Fruit fly (Drosophila melanogaster) whole organism, embryonic: ENCODE data around the gene Nf-YC.
A peak's percentile ranks its signal among the peaks of the same experiment; 100 is the strongest.

Experiments
- ATbp ChIP-seq: fragments of 200-800 bp; sonication (Bioruptor generic); optimal IDR thresholded peaks from 2 replicates; lab custom pipeline; 2017; ENCODE audit warnings: missing biosample characterization, mild to moderate bottlenecking, missing genetic modification characterization, missing genetic modification reagents
- Ada2b ChIP-seq: fragments of 200-800 bp; sonication (Bioruptor generic); IDR thresholded peaks from 2 replicates; pipeline ENCODE4 v1.3.6; 2022; ENCODE audit warnings: missing biosample characterization, missing genetic modification characterization
- Awh ChIP-seq: fragments of 200-800 bp; sonication (Bioruptor generic); IDR thresholded peaks from 2 replicates; pipeline ENCODE4, ENCODE4 v1.3.6; 2022; ENCODE audit warnings: missing biosample characterization, missing genetic modification characterization
- CG10462 ChIP-seq: fragments of 200-800 bp; sonication (Bioruptor generic); optimal IDR thresholded peaks from 2 replicates; lab custom pipeline; 2016; ENCODE audit warnings: missing biosample characterization, missing genetic modification characterization
- CG13287 ChIP-seq: fragments of 200-800 bp; sonication (Bioruptor generic); IDR thresholded peaks from 2 replicates; pipeline ENCODE4 v1.3.6; 2022; ENCODE audit warnings: missing biosample characterization, missing genetic modification characterization; ENCODE audit not compliant: partially characterized antibody
- CG13775 ChIP-seq: fragments of 200-800 bp; sonication (Bioruptor generic); optimal IDR thresholded peaks from 3 replicates; lab custom pipeline; 2017; ENCODE audit warnings: missing biosample characterization, mild to moderate bottlenecking, missing genetic modification characterization
- CG14014 ChIP-seq: fragments of 200-800 bp; sonication (Bioruptor generic); IDR thresholded peaks from 2 replicates; pipeline ENCODE4 v1.3.6; 2022; ENCODE audit warnings: missing biosample characterization, missing genetic modification characterization
- CG16813 ChIP-seq: fragments of 200-800 bp; sonication (Bioruptor generic); IDR thresholded peaks from 3 replicates; pipeline ENCODE4 v1.3.6; 2022; ENCODE audit warnings: missing biosample characterization, missing genetic modification characterization; ENCODE audit not compliant: partially characterized antibody
- CG16815 ChIP-seq: fragments of 200-800 bp; sonication (Bioruptor generic); optimal IDR thresholded peaks from 3 replicates; lab custom pipeline; 2017; ENCODE audit warnings: missing biosample characterization, mild to moderate bottlenecking, missing genetic modification characterization
- CG17328 ChIP-seq: fragments of 200-800 bp; sonication (Bioruptor generic); IDR thresholded peaks from 2 replicates; pipeline ENCODE4 v1.3.6; 2022; ENCODE audit warnings: missing biosample characterization, missing genetic modification characterization
- CG2120 ChIP-seq: fragments of 200-800 bp; sonication (Bioruptor generic); optimal IDR thresholded peaks from 3 replicates; lab custom pipeline; 2016; ENCODE audit warnings: missing biosample characterization, missing genetic modification characterization
- CG2875 ChIP-seq: fragments of 200-800 bp; sonication (Bioruptor generic); optimal IDR thresholded peaks from 2 replicates; lab custom pipeline; 2017; ENCODE audit warnings: missing biosample characterization, mild to moderate bottlenecking, missing genetic modification characterization, missing genetic modification reagents
- CG31224 ChIP-seq: fragments of 200-800 bp; sonication (Bioruptor generic); IDR thresholded peaks from 2 replicates; pipeline ENCODE4 v1.3.6; 2022; ENCODE audit warnings: missing biosample characterization, missing genetic modification characterization
- CG31365 ChIP-seq: fragments of 200-800 bp; sonication (Bioruptor generic); optimal IDR thresholded peaks from 2 replicates; lab custom pipeline; 2018; ENCODE audit warnings: missing biosample characterization, mild to moderate bottlenecking, missing genetic modification characterization
- CG4404 ChIP-seq: fragments of 200-800 bp; sonication (Bioruptor generic); IDR thresholded peaks from 2 replicates; pipeline ENCODE4 v1.3.6; 2022; ENCODE audit warnings: missing biosample characterization, missing genetic modification characterization
- CG4707 ChIP-seq: fragments of 200-800 bp; sonication (Bioruptor generic); optimal IDR thresholded peaks from 2 replicates; lab custom pipeline; 2018; ENCODE audit warnings: missing biosample characterization, mild to moderate bottlenecking, missing genetic modification characterization, moderate library complexity
- CG8388 ChIP-seq: fragments of 200-800 bp; sonication (Bioruptor generic); optimal IDR thresholded peaks from 2 replicates; lab custom pipeline; 2019; ENCODE audit warnings: missing biosample characterization, mild to moderate bottlenecking, missing genetic modification characterization, moderate library complexity
- CG8765 ChIP-seq: fragments of 200-800 bp; sonication (Bioruptor generic); IDR thresholded peaks from 2 replicates; pipeline ENCODE4 v1.3.6; 2022; ENCODE audit warnings: missing biosample characterization, missing genetic modification characterization
- Dip2 ChIP-seq: fragments of 200-800 bp; sonication (Bioruptor generic); IDR thresholded peaks from 2 replicates; pipeline ENCODE4 v1.3.6; 2022; ENCODE audit warnings: missing biosample characterization, missing genetic modification characterization
- Fer3 ChIP-seq: fragments of 200-800 bp; sonication (Bioruptor generic); optimal IDR thresholded peaks from 2 replicates; lab custom pipeline; 2018; ENCODE audit warnings: missing biosample characterization, mild to moderate bottlenecking, missing genetic modification characterization, moderate library complexity
- H15 ChIP-seq: fragments of 200-800 bp; sonication (Bioruptor generic); IDR thresholded peaks from 3 replicates; pipeline ENCODE4 v1.3.6; 2022; ENCODE audit warnings: missing biosample characterization, missing genetic modification characterization
- Hr3 ChIP-seq: fragments of 200-800 bp; sonication (Bioruptor generic); optimal IDR thresholded peaks from 3 replicates; lab custom pipeline; 2016; ENCODE audit warnings: missing biosample characterization, missing genetic modification characterization
- Jarid2 ChIP-seq: fragments of 200-800 bp; sonication (Bioruptor generic); optimal IDR thresholded peaks from 3 replicates; lab custom pipeline; 2017; ENCODE audit warnings: mild to moderate bottlenecking, missing biosample characterization, missing genetic modification reagents, missing genetic modification characterization
- Lim3 ChIP-seq: fragments of 200-800 bp; sonication (Bioruptor generic); IDR thresholded peaks from 2 replicates; pipeline ENCODE4 v1.3.6; 2022; ENCODE audit warnings: missing biosample characterization, missing genetic modification characterization
- MTF-1 ChIP-seq: fragments of 200-800 bp; sonication (Bioruptor generic); optimal IDR thresholded peaks from 2 replicates; lab custom pipeline; 2018; ENCODE audit warnings: missing biosample characterization, mild to moderate bottlenecking, missing genetic modification characterization, borderline replicate concordance
- NFAT ChIP-seq: fragments of 200-800 bp; sonication (Bioruptor generic); IDR thresholded peaks from 2 replicates; pipeline ENCODE4 v1.3.6; 2022; ENCODE audit warnings: missing biosample characterization, missing genetic modification characterization
- Neu2 ChIP-seq: fragments of 200-800 bp; sonication (Bioruptor generic); optimal IDR thresholded peaks from 3 replicates; lab custom pipeline; 2016; ENCODE audit warnings: missing biosample characterization, missing genetic modification characterization, borderline replicate concordance
- Opbp ChIP-seq: fragments of 200-800 bp; sonication (Bioruptor generic); IDR thresholded peaks from 3 replicates; pipeline ENCODE4 v1.3.6; 2022; ENCODE audit warnings: missing biosample characterization, missing genetic modification characterization; ENCODE audit not compliant: partially characterized antibody
- al ChIP-seq: fragments of 200-800 bp; sonication (Bioruptor generic); IDR thresholded peaks from 2 replicates; pipeline ENCODE4 v1.3.6; 2022; ENCODE audit warnings: missing biosample characterization, missing genetic modification characterization
- bsh ChIP-seq, 2 experiments: fragments of 200-800 bp; sonication (Bioruptor generic); optimal IDR thresholded peaks; 2 replicates each; lab custom pipeline; 2017 to 2018; ENCODE audit warnings: mild to moderate bottlenecking in 2 of 2, missing biosample characterization in 2 of 2, missing genetic modification characterization in 2 of 2, moderate library complexity in 1 of 2
- chif ChIP-seq, 2 experiments: fragments of 200-800 bp; sonication (Bioruptor generic); optimal IDR thresholded peaks; 3 replicates each; lab custom pipeline; 2016; ENCODE audit warnings: missing biosample characterization in 2 of 2, missing genetic modification characterization in 2 of 2
- dm ChIP-seq: fragments of 200-800 bp; sonication (Bioruptor generic); optimal IDR thresholded peaks from 3 replicates; lab custom pipeline; 2016; ENCODE audit warnings: missing biosample characterization, missing genetic modification characterization
- dmrt99B ChIP-seq: fragments of 200-800 bp; sonication (Bioruptor generic); optimal IDR thresholded peaks from 2 replicates; lab custom pipeline; 2018; ENCODE audit warnings: missing biosample characterization, mild to moderate bottlenecking, missing genetic modification characterization, moderate library complexity
- en ChIP-seq: fragments of 200-800 bp; sonication (Bioruptor generic); optimal IDR thresholded peaks from 2 replicates; lab custom pipeline; 2016; ENCODE audit warnings: missing biosample characterization, missing genetic modification characterization
- gem ChIP-seq: fragments of 200-800 bp; sonication (Bioruptor generic); optimal IDR thresholded peaks from 2 replicates; lab custom pipeline; 2019; ENCODE audit warnings: missing biosample characterization, mild to moderate bottlenecking, missing genetic modification characterization, moderate library complexity
- ham ChIP-seq: fragments of 200-800 bp; sonication (Bioruptor generic); IDR thresholded peaks from 2 replicates; pipeline ENCODE4 v1.3.6; 2022; ENCODE audit warnings: missing biosample characterization, missing genetic modification characterization
- hbn ChIP-seq: fragments of 200-800 bp; sonication (Bioruptor generic); IDR thresholded peaks from 2 replicates; pipeline ENCODE4 v1.3.6; 2022; ENCODE audit warnings: missing biosample characterization, missing genetic modification characterization; ENCODE audit not compliant: partially characterized antibody
- insv ChIP-seq, 2 experiments: fragments of 200-800 bp; sonication (Bioruptor generic); optimal IDR thresholded peaks; 3 replicates each; lab custom pipeline; 2016 to 2018; ENCODE audit warnings: missing biosample characterization in 2 of 2, missing genetic modification characterization in 2 of 2
- kay ChIP-seq: fragments of 200-800 bp; sonication (Bioruptor generic); optimal IDR thresholded peaks from 2 replicates; lab custom pipeline; 2016; ENCODE audit warnings: missing biosample characterization, missing genetic modification characterization
- ken ChIP-seq: fragments of 200-800 bp; sonication (Bioruptor generic); IDR thresholded peaks from 3 replicates; pipeline ENCODE4 v1.3.6; 2022; ENCODE audit warnings: missing biosample characterization, missing genetic modification characterization
- lmd ChIP-seq: fragments of 200-800 bp; sonication (Bioruptor generic); IDR thresholded peaks from 2 replicates; pipeline ENCODE4 v1.3.6; 2022; ENCODE audit warnings: missing biosample characterization, missing genetic modification characterization
- luna ChIP-seq: fragments of 200-800 bp; sonication (Bioruptor generic); optimal IDR thresholded peaks from 2 replicates; lab custom pipeline; 2016; ENCODE audit warnings: missing biosample characterization, missing genetic modification characterization
- pb ChIP-seq: fragments of 200-800 bp; sonication (Bioruptor generic); optimal IDR thresholded peaks from 3 replicates; lab custom pipeline; 2016; ENCODE audit warnings: missing biosample characterization, missing genetic modification characterization
- pita ChIP-seq: fragments of 200-800 bp; sonication (Bioruptor generic); optimal IDR thresholded peaks from 2 replicates; lab custom pipeline; 2017; ENCODE audit warnings: missing biosample characterization, mild to moderate bottlenecking, missing genetic modification characterization
- rib ChIP-seq: fragments of 200-800 bp; sonication (Bioruptor generic); IDR thresholded peaks from 2 replicates; pipeline ENCODE4 v1.3.6; 2022; ENCODE audit warnings: missing biosample characterization, missing genetic modification characterization
- sens ChIP-seq: fragments of 200-800 bp; sonication (Bioruptor generic); peaks from one replicate; lab custom pipeline; 2016; ENCODE audit warnings: missing biosample characterization, missing genetic modification characterization
- so ChIP-seq: fragments of 200-800 bp; sonication (Bioruptor generic); IDR thresholded peaks from 3 replicates; pipeline ENCODE4 v1.3.6; 2022; ENCODE audit warnings: missing biosample characterization, missing genetic modification characterization
- tgo ChIP-seq: fragments of 200-800 bp; sonication (Bioruptor generic); IDR thresholded peaks from 3 replicates; pipeline ENCODE4 v1.3.6; 2022; ENCODE audit warnings: missing biosample characterization, missing genetic modification characterization
- unc-4 ChIP-seq: fragments of 200-800 bp; sonication (Bioruptor generic); IDR thresholded peaks from 2 replicates; pipeline ENCODE4 v1.3.6; 2022; ENCODE audit warnings: missing biosample characterization, missing genetic modification characterization; ENCODE audit not compliant: partially characterized antibody
- vfl ChIP-seq: fragments of 200-800 bp; sonication (Bioruptor generic); optimal IDR thresholded peaks from 2 replicates; lab custom pipeline; 2016; ENCODE audit warnings: missing biosample characterization, missing genetic modification characterization
- zf30C ChIP-seq: fragments of 200-800 bp; sonication (Bioruptor generic); optimal IDR thresholded peaks from 3 replicates; lab custom pipeline; 2018; ENCODE audit warnings: missing biosample characterization, mild to moderate bottlenecking, missing genetic modification characterization

Gene Nf-YC

DNA sequence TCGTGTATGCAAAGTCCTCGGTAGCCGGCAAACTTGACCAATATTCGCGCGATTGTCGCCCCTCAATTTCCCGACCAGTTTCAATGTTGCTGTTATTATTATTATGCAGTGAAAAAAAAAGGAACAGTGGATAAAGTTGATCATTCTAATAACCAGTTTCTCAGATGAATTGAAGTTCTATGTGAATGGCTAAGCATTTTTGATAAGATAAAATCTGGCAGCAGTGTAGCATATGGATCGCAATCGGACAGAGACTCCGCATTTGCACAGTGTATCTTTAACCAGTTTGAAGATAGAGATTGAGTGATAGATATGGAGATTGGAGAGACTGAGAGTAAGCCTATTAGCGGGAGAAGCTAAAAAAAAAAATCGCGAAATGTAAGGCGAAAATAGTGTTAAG lies 27.3 kb downstream of the Nf-YC start (continued):
- peak; percentile 20 for TF ChIP-seq CG2875 (GFP tag; lab: Kevin White, UChicago)
- TF ChIP-seq dmrt99B (tag; lab: Kevin White, UChicago), result peak; percentile 86
- TF ChIP-seq CG4707 (GFP tag; lab: Kevin White, UChicago), result peak; percentile 23
- no peak for TF ChIP-seq insv (GFP tag; optimal IDR thresholded peaks at IDR 0.05; lab: Kevin White, UChicago)
- no peak for TF ChIP-seq Neu2
- no peak for TF ChIP-seq ham (GFP tag; lab: Robert Waterston, UW)
- TF ChIP-seq CG10462 (GFP tag; lab: Kevin White, UChicago), result no peak
- peak; percentile 68; the same call in 1 of the 2 replicates for TF ChIP-seq CG31224
- TF ChIP-seq ATbp (GFP tag; lab: Kevin White, UChicago), result peak; percentile 62
- peak; percentile 52 for TF ChIP-seq CG31365
- TF ChIP-seq NFAT (GFP tag; lab: Robert Waterston, UW), result peak; percentile 88
- TF ChIP-seq pita (GFP tag; lab: Kevin White, UChicago), result no peak
- no peak for TF ChIP-seq CG16813 (GFP tag; lab: Robert Waterston, UW)
- peak; percentile 55 for TF ChIP-seq CG8388 (GFP tag; lab: Kevin White, UChicago)
- TF ChIP-seq vfl (GFP tag; lab: Kevin White, UChicago), result peak; percentile 35
- TF ChIP-seq CG14014, result peak; percentile 82
- TF ChIP-seq unc-4 (GFP tag; lab: Robert Waterston, UW), result no peak
- TF ChIP-seq tgo (GFP tag; lab: Robert Waterston, UW), result peak; percentile 72
- peak; percentile 83 for TF ChIP-seq al
- peak; percentile 68 for TF ChIP-seq CG17328 (GFP tag; lab: Robert Waterston, UW)
- no peak for TF ChIP-seq kay (GFP tag; lab: Kevin White, UChicago)
- TF ChIP-seq dm (GFP tag; lab: Kevin White, UChicago), result peak; percentile 24
- TF ChIP-seq Hr3 (GFP tag; lab: Kevin White, UChicago), result peak; percentile 49
- TF ChIP-seq ken (GFP tag; lab: Robert Waterston, UW), result peak; percentile 75; the same call in 2 of the 3 replicates
- TF ChIP-seq CG2120 (GFP tag; lab: Kevin White, UChicago), result peak; percentile 85
- TF ChIP-seq CG8765 (GFP tag; lab: Robert Waterston, UW), result 0 out of 2 replicates have a peak, but pooled peaks have one; percentile 24
- peak; percentile 7 for TF ChIP-seq Jarid2 (GFP tag; lab: Kevin White, UChicago)
- no peak for TF ChIP-seq Dip2 (GFP tag; lab: Robert Waterston, UW)
- TF ChIP-seq CG13287 (GFP tag; lab: Robert Waterston, UW), result no peak
- TF ChIP-seq sens (GFP tag; lab: Kevin White, UChicago), result peak; percentile 86
- peak; percentile 7 for TF ChIP-seq luna (GFP tag; lab: Kevin White, UChicago)
- no peak for TF ChIP-seq MTF-1
- TF ChIP-seq en, result peak; percentile 37
- peak; percentile 47; the same call in 1 of the 2 replicates for TF ChIP-seq Lim3 (GFP tag; lab: Robert Waterston, UW)
- TF ChIP-seq rib (GFP tag; lab: Robert Waterston, UW), result peak; percentile 65
- peak; percentile 63 for TF ChIP-seq H15 (GFP tag; lab: Robert Waterston, UW)
- no peak for TF ChIP-seq hbn
- peak; percentile 71 for TF ChIP-seq pb (GFP tag; lab: Kevin White, UChicago)
- peak; percentile 18 for TF ChIP-seq CG13775 (GFP tag; lab: Kevin White, UChicago)
- peak; percentile 48 to 74 for TF ChIP-seq chif (GFP tag; optimal IDR thresholded peaks at IDR 0.05; lab: Kevin White, UChicago)
- TF ChIP-seq CG4404, result no peak
- no peak for TF ChIP-seq Opbp (GFP tag; lab: Robert Waterston, UW)
- TF ChIP-seq Ada2b (GFP tag; lab: Robert Waterston, UW), result peak; percentile 79
- TF ChIP-seq lmd, result peak; percentile 82
- TF ChIP-seq Fer3 (tag; lab: Kevin White, UChicago), result peak; percentile 82
- no peak for TF ChIP-seq CG16815 (GFP tag; lab: Kevin White, UChicago)
- peak; percentile 66; the same call in 1 of the 3 replicates for TF ChIP-seq so (GFP tag; lab: Robert Waterston, UW)
- peak; percentile 37 to 53 for TF ChIP-seq bsh (GFP tag; optimal IDR thresholded peaks at IDR 0.05; lab: Kevin White, UChicago)
- peak; percentile 55; the same call in 1 of the 2 replicates for TF ChIP-seq Awh (GFP tag; lab: Robert Waterston, UW)
- no peak for TF ChIP-seq zf30C (GFP tag; lab: Kevin White, UChicago)
- peak; percentile 80 for TF ChIP-seq gem (tag; lab: Kevin White, UChicago)
